Fruit fly (Drosophila melanogaster) whole organism, embryonic: Measurements from ENCODE around the gene CG9044.

Experiments used
- Atf6 ChIP-seq: fragments of 200-800 bp; sonication (Bioruptor generic); IDR thresholded peaks from 2 replicates; pipeline ENCODE4 v1.3.6; 2022; ENCODE audit warnings: missing biosample characterization, missing genetic modification characterization
- Bdp1 ChIP-seq: fragments of 200-800 bp; sonication (Bioruptor generic); optimal IDR thresholded peaks from 3 replicates; lab custom pipeline; 2016; ENCODE audit warnings: missing biosample characterization, missing genetic modification characterization
- CG10274 ChIP-seq: fragments of 200-800 bp; sonication (Bioruptor generic); optimal IDR thresholded peaks from 3 replicates; lab custom pipeline; 2017; ENCODE audit warnings: missing biosample characterization, mild to moderate bottlenecking, missing genetic modification characterization
- CG10979 ChIP-seq: fragments of 200-800 bp; sonication (Bioruptor generic); optimal IDR thresholded peaks from 2 replicates; lab custom pipeline; 2018; ENCODE audit warnings: missing biosample characterization, mild to moderate bottlenecking, missing genetic modification characterization, moderate library complexity
- CG11723 ChIP-seq: fragments of 200-800 bp; sonication (Bioruptor generic); optimal IDR thresholded peaks from 2 replicates; lab custom pipeline; 2017; ENCODE audit warnings: missing biosample characterization, mild to moderate bottlenecking, missing genetic modification characterization
- CG12155 ChIP-seq: fragments of 200-800 bp; sonication (Bioruptor generic); optimal IDR thresholded peaks from 3 replicates; lab custom pipeline; 2016; ENCODE audit warnings: missing biosample characterization, missing genetic modification characterization
- CG1233 ChIP-seq: fragments of 200-800 bp; sonication (Bioruptor generic); optimal IDR thresholded peaks from 4 replicates; lab custom pipeline; 2018; ENCODE audit warnings: missing biosample characterization, mild to moderate bottlenecking, missing genetic modification characterization
- CG12391 ChIP-seq: fragments of 200-800 bp; sonication (Bioruptor generic); optimal IDR thresholded peaks from 3 replicates; lab custom pipeline; 2018; ENCODE audit warnings: missing biosample characterization, mild to moderate bottlenecking, missing genetic modification characterization, moderate library complexity
- CG13424 ChIP-seq: fragments of 200-800 bp; sonication (Bioruptor generic); optimal IDR thresholded peaks from 2 replicates; lab custom pipeline; 2019; ENCODE audit warnings: missing biosample characterization, mild to moderate bottlenecking, missing genetic modification characterization, moderate library complexity
- CG14050 ChIP-seq: fragments of 200-800 bp; sonication (Bioruptor generic); IDR thresholded peaks from 3 replicates; pipeline ENCODE4 v1.3.6; 2022; ENCODE audit warnings: missing biosample characterization, missing genetic modification characterization
- CG1647 ChIP-seq: fragments of 200-800 bp; sonication (Bioruptor generic); optimal IDR thresholded peaks from 3 replicates; lab custom pipeline; 2016; ENCODE audit warnings: missing biosample characterization, missing genetic modification characterization
- CG17361 ChIP-seq: fragments of 200-800 bp; sonication (Bioruptor generic); IDR thresholded peaks from 3 replicates; pipeline ENCODE4 v1.3.6; 2022; ENCODE audit warnings: missing biosample characterization, missing genetic modification characterization
- CG2712 ChIP-seq: fragments of 200-800 bp; optimal IDR thresholded peaks from 3 replicates; lab custom pipeline; 2019; ENCODE audit warnings: missing biosample characterization, mild to moderate bottlenecking, missing genetic modification characterization, moderate library complexity
- CG2875 ChIP-seq: fragments of 200-800 bp; sonication (Bioruptor generic); optimal IDR thresholded peaks from 2 replicates; lab custom pipeline; 2017; ENCODE audit warnings: missing biosample characterization, mild to moderate bottlenecking, missing genetic modification characterization, missing genetic modification reagents
- CG32532 ChIP-seq: fragments of 200-800 bp; sonication (Bioruptor generic); IDR thresholded peaks from 2 replicates; pipeline ENCODE4 v1.3.6; 2022; ENCODE audit warnings: missing biosample characterization, missing genetic modification characterization
- CG32772 ChIP-seq: fragments of 200-800 bp; sonication (Bioruptor generic); IDR thresholded peaks from 2 replicates; pipeline ENCODE4 v1.3.6; 2022; ENCODE audit warnings: missing biosample characterization, missing genetic modification characterization
- CG4707 ChIP-seq: fragments of 200-800 bp; sonication (Bioruptor generic); optimal IDR thresholded peaks from 2 replicates; lab custom pipeline; 2018; ENCODE audit warnings: missing biosample characterization, mild to moderate bottlenecking, missing genetic modification characterization, moderate library complexity
- CG4730 ChIP-seq: fragments of 200-800 bp; sonication (Bioruptor generic); IDR thresholded peaks from 2 replicates; pipeline ENCODE4 v1.3.6; 2022; ENCODE audit warnings: missing biosample characterization, missing genetic modification characterization
- CG4820 ChIP-seq: fragments of 200-800 bp; sonication (Bioruptor generic); optimal IDR thresholded peaks from 3 replicates; lab custom pipeline; 2016; ENCODE audit warnings: missing biosample characterization, missing genetic modification characterization
- CG6854 ChIP-seq: fragments of 200-800 bp; sonication (Bioruptor generic); optimal IDR thresholded peaks from 3 replicates; lab custom pipeline; 2017; ENCODE audit warnings: missing biosample characterization, mild to moderate bottlenecking, missing genetic modification characterization
- CG7987 ChIP-seq: fragments of 200-800 bp; sonication (Bioruptor generic); optimal IDR thresholded peaks from 2 replicates; lab custom pipeline; 2018; ENCODE audit warnings: missing biosample characterization, mild to moderate bottlenecking, missing genetic modification characterization, moderate library complexity
- CG9215 ChIP-seq: fragments of 200-800 bp; sonication (Bioruptor generic); IDR thresholded peaks from 2 replicates; pipeline ENCODE4 v1.3.6; 2022; ENCODE audit warnings: missing biosample characterization, missing genetic modification characterization
- D ChIP-seq, 2 experiments: fragments of 200-800 bp in 1 of 2; fragments of >200 bp in 1 of 2; sonication (Bioruptor generic) in 1 of 2; optimal IDR thresholded peaks; 2 replicates in 1 of 2; 3 replicates in 1 of 2; lab custom pipeline; 2017; ENCODE audit warnings: mild to moderate bottlenecking in 1 of 2, missing biosample characterization in 1 of 2, missing genetic modification characterization in 1 of 2, missing genetic modification reagents in 1 of 2
- D19B ChIP-seq: fragments of 200-800 bp; sonication (Bioruptor generic); optimal IDR thresholded peaks from 2 replicates; lab custom pipeline; 2017; ENCODE audit warnings: missing biosample characterization, mild to moderate bottlenecking, missing genetic modification characterization
- Ets65A ChIP-seq: fragments of 200-800 bp; sonication (Bioruptor generic); peaks from one replicate; lab custom pipeline; 2016; ENCODE audit warnings: missing biosample characterization, missing genetic modification characterization
- GATAe ChIP-seq: fragments of 200-800 bp; sonication (Bioruptor generic); conservative IDR thresholded peaks from 2 replicates; pipeline ENCODE4 v1.3.6; 2022; ENCODE audit warnings: missing biosample characterization, missing genetic modification characterization
- HLH3B ChIP-seq: fragments of 200-800 bp; sonication (Bioruptor generic); IDR thresholded peaks from 2 replicates; pipeline ENCODE4 v1.3.6; 2022; ENCODE audit warnings: missing biosample characterization, missing genetic modification characterization
- Max ChIP-seq: fragments of 200-800 bp; sonication (Bioruptor generic); optimal IDR thresholded peaks from 2 replicates; lab custom pipeline; 2016; ENCODE audit warnings: missing biosample characterization, mild to moderate bottlenecking, missing genetic modification characterization
- Nf-YB ChIP-seq: fragments of 200-800 bp; sonication (Bioruptor generic); optimal IDR thresholded peaks from 3 replicates; lab custom pipeline; 2019; ENCODE audit warnings: missing biosample characterization, mild to moderate bottlenecking, missing genetic modification characterization, moderate library complexity
- Opbp ChIP-seq: fragments of 200-800 bp; sonication (Bioruptor generic); IDR thresholded peaks from 3 replicates; pipeline ENCODE4 v1.3.6; 2022; ENCODE audit warnings: missing biosample characterization, missing genetic modification characterization; ENCODE audit not compliant: partially characterized antibody
- Ssrp ChIP-seq: fragments of 200-800 bp; sonication (Bioruptor generic); optimal IDR thresholded peaks from 2 replicates; lab custom pipeline; 2018; ENCODE audit warnings: missing biosample characterization, mild to moderate bottlenecking, missing genetic modification characterization, moderate library complexity
- aop ChIP-seq: fragments of 200-800 bp; sonication (Bioruptor generic); IDR thresholded peaks from 2 replicates; pipeline ENCODE4 v1.3.6; 2022; ENCODE audit warnings: missing biosample characterization, missing genetic modification characterization
- az2 ChIP-seq: fragments of 200-800 bp; sonication (Bioruptor generic); optimal IDR thresholded peaks from 3 replicates; lab custom pipeline; 2016; ENCODE audit warnings: missing biosample characterization, missing genetic modification characterization
- ftz-f1 ChIP-seq: fragments of 200-800 bp; sonication (Bioruptor generic); optimal IDR thresholded peaks from 2 replicates; lab custom pipeline; 2016; ENCODE audit warnings: missing biosample characterization, missing genetic modification characterization
- gsb ChIP-seq: fragments of 200-800 bp; sonication (Bioruptor generic); IDR thresholded peaks from 2 replicates; pipeline ENCODE4 v1.3.6; 2022; ENCODE audit warnings: missing biosample characterization, missing genetic modification characterization
- hkb ChIP-seq, 2 experiments: fragments of 200-800 bp in 1 of 2; fragments of >200 bp in 1 of 2; sonication (Bioruptor generic) in 1 of 2; IDR thresholded peaks in 1 of 2; optimal IDR thresholded peaks in 1 of 2; 2 replicates each; pipeline versions ENCODE4 v1.3.6 to Lab custom; 2017 to 2022; ENCODE audit warnings: missing biosample characterization in 1 of 2, missing genetic modification characterization in 1 of 2
- hth ChIP-seq: fragments of >200 bp; optimal IDR thresholded peaks from 2 replicates; lab custom pipeline; 2017; ENCODE audit warnings: inconsistent platforms
- inv ChIP-seq: fragments of 200-800 bp; sonication (Bioruptor generic); IDR thresholded peaks from 2 replicates; pipeline ENCODE4 v1.3.6; 2022; ENCODE audit warnings: missing biosample characterization, missing genetic modification characterization; ENCODE audit not compliant: partially characterized antibody
- lov ChIP-seq, 2 experiments: fragments of 200-800 bp in 1 of 2; fragments of >200 bp in 1 of 2; sonication (Bioruptor generic) in 1 of 2; IDR thresholded peaks in 1 of 2; optimal IDR thresholded peaks in 1 of 2; 2 replicates in 1 of 2; 3 replicates in 1 of 2; pipeline versions ENCODE4 v1.3.6 to Lab custom; 2017 to 2022; ENCODE audit warnings: missing biosample characterization in 1 of 2, missing genetic modification characterization in 1 of 2
- nmo ChIP-seq: fragments of 200-800 bp; sonication (Bioruptor generic); optimal IDR thresholded peaks from 2 replicates; lab custom pipeline; 2018; ENCODE audit warnings: missing biosample characterization, mild to moderate bottlenecking, missing genetic modification characterization, moderate library complexity
- pros ChIP-seq: fragments of 200-800 bp; sonication (Bioruptor generic); optimal IDR thresholded peaks from 3 replicates; lab custom pipeline; 2019; ENCODE audit warnings: missing biosample characterization, mild to moderate bottlenecking, missing genetic modification characterization, moderate library complexity
- salm ChIP-seq: fragments of 200-800 bp; sonication (Bioruptor generic); optimal IDR thresholded peaks from 2 replicates; lab custom pipeline; 2018; ENCODE audit warnings: missing biosample characterization, mild to moderate bottlenecking, missing genetic modification characterization
- sd ChIP-seq: fragments of 200-800 bp; sonication (Bioruptor generic); optimal IDR thresholded peaks from 3 replicates; lab custom pipeline; 2018; ENCODE audit warnings: missing biosample characterization, mild to moderate bottlenecking, missing genetic modification characterization, moderate library complexity
- trh ChIP-seq: fragments of 200-800 bp; sonication (Bioruptor generic); optimal IDR thresholded peaks from 2 replicates; lab custom pipeline; 2016; ENCODE audit warnings: missing biosample characterization, missing genetic modification characterization
- ttk ChIP-seq: fragments of 200-800 bp; sonication (Bioruptor generic); IDR thresholded peaks from 2 replicates; pipeline ENCODE4 v2.1.2; 2022; ENCODE audit warnings: missing biosample characterization, missing genetic modification characterization
- wek ChIP-seq: fragments of 200-800 bp; sonication (Bioruptor generic); optimal IDR thresholded peaks from 3 replicates; lab custom pipeline; 2018; ENCODE audit warnings: missing biosample characterization, mild to moderate bottlenecking, missing genetic modification characterization, moderate library complexity
- yki ChIP-seq: fragments of >200 bp; optimal IDR thresholded peaks from 3 replicates; lab custom pipeline; 2018

The CG9044 gene

DNA sequence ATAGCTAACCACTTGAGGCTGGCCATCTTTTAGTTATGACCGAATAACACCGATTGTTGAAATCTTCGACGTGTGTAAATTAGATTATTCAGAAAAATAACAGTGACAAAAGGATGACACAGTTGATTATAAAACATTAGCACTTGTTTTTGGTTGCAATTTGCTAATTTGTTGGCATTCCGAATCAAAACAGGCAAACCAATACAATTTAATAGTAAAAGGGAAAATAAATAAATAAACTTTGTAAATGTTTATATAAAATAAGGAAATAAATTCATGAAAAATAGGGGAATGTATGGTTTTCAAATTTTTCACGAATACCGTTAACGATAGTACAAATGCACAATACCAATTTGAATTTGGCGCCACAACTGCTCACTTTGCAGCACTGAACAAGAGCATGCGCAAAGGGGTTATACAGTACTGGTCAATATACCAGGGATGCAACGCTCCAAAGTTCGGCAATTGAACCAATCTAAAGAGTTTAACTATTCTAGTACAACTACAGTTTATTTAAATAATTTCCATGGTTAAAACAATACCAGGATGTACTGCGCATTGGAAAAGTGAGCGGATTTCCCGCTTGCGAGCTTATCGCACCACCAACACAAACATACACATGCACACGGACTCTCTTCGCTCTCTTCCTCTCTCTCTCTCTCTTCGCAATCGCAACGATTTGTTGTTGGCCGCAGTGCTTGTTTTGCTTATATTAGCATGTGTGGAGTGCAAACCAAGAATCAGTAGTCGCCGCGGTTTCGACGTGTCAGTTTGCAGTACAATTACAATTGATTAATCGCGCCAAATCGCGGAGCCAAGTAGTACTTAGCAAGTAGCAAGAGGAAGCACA lies 5.8 kb upstream of the CG9044 start, which contains the start of the genes Sfp26Ad and Gpdh1 (continued):
- TF ChIP-seq CG32532 (GFP tag; lab: Robert Waterston, UW) (peak; percentile 80), sd (no peak), Atf6 (GFP tag; lab: Robert Waterston, UW) (peak; percentile 70), Opbp (GFP tag; lab: Robert Waterston, UW) (peak; percentile 54; the same call in 2 of the 3 replicates), CG9215 (GFP tag; lab: Robert Waterston, UW) (peak; percentile 62), Bdp1 (GFP tag; lab: Kevin White, UChicago) (peak; percentile 67), CG14050 (peak; percentile 33; the same call in 2 of the 3 replicates), hth (lab: Kevin White, UChicago) (no peak), aop (GFP tag; lab: Robert Waterston, UW) (no peak), inv (GFP tag; lab: Robert Waterston, UW) (no peak), gsb (peak; percentile 50), GATAe (GFP tag; lab: Robert Waterston, UW) (no peak), yki (lab: Kevin White, UChicago) (peak; percentile 85), CG4707 (GFP tag; lab: Kevin White, UChicago) (peak; percentile 13), CG1647 (peak; percentile 83), ftz-f1 (peak; percentile 51), nmo (peak; percentile 64), CG2712 (tag; lab: Kevin White, UChicago) (peak; percentile 68), CG10274 (GFP tag; lab: Kevin White, UChicago) (no peak), Ets65A (GFP tag; lab: Kevin White, UChicago) (peak; percentile 98), Nf-YB (GFP tag; lab: Kevin White, UChicago) (peak; percentile 61), CG1233 (GFP tag; lab: Kevin White, UChicago) (peak; percentile 9), CG32772 (GFP tag; lab: Robert Waterston, UW) (peak; percentile 66), Ssrp (tag; lab: Kevin White, UChicago) (peak; percentile 14), CG10979 (tag; lab: Kevin White, UChicago) (peak; percentile 56), wek (GFP tag; lab: Kevin White, UChicago) (peak; percentile 99), CG7987 (GFP tag; lab: Kevin White, UChicago) (peak; percentile 69), CG12155 (GFP tag; lab: Kevin White, UChicago) (peak; percentile 85), trh (GFP tag; lab: Kevin White, UChicago) (peak; percentile 65), salm (tag; lab: Kevin White, UChicago) (peak; percentile 60), HLH3B (GFP tag; lab: Robert Waterston, UW) (peak; percentile 71), ttk (GFP tag; lab: Robert Waterston, UW) (peak; percentile 45; the same call in 1 of the 2 replicates), CG4730 (peak; percentile 47; the same call in 1 of the 2 replicates), hkb (optimal IDR thresholded peaks at IDR 0.05; lab: Kevin White, UChicago) (no peak), hkb (GFP tag; IDR thresholded peaks at IDR 0.05; lab: Robert Waterston, UW) (peak; percentile 74), Max (GFP tag; lab: Kevin White, UChicago) (peak; percentile 79), CG4820 (peak; percentile 66), CG2875 (GFP tag; lab: Kevin White, UChicago) (peak; percentile 61), CG11723 (GFP tag; lab: Kevin White, UChicago) (peak; percentile 57), az2 (peak; percentile 74), CG6854 (GFP tag; lab: Kevin White, UChicago) (peak; percentile 47), CG13424 (peak; percentile 66), CG17361 (peak; percentile 74; the same call in 2 of the 3 replicates), CG12391 (tag; lab: Kevin White, UChicago) (peak; percentile 82), D (optimal IDR thresholded peaks at IDR 0.05; lab: Kevin White, UChicago) (no peak), D (GFP tag; optimal IDR thresholded peaks at IDR 0.05; lab: Kevin White, UChicago) (peak; percentile 47), pros (GFP tag; lab: Kevin White, UChicago) (no peak), D19B (GFP tag; lab: Kevin White, UChicago) (peak; percentile 41), lov (optimal IDR thresholded peaks at IDR 0.05; lab: Kevin White, UChicago) (no peak), lov (GFP tag; IDR thresholded peaks at IDR 0.05; lab: Robert Waterston, UW) (peak; percentile 43; the same call in 1 of the 3 replicates)
